Worm (Caenorhabditis elegans): ENCODE results near the gene H20J04.7.

DNA sequence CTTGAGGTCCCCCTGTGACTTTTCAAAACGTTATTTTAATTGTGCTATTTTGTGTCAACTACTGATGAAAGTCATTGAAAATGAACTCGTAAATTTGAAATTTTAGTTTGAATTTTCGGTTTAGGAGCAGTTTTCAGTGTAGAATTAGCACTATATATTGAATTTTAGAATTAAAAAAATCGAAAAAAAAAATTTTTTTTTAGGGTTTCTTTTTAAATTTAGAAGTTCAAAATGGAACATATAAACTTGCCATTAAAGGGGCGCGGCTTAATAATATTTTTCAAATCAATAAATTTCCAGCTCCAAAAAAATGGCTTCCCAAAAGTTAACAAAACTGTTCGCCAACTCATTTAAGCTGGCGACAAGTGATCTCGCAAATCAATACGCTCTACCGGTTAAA is 4.2 kb downstream of the H20J04.7 start, which contains the start of gene H20J04.9:
- no peak for TF ChIP-seq bed-3 (GFP tag; optimal IDR thresholded peaks at IDR 0.05)
- TF ChIP-seq pha-4 (tag; optimal IDR thresholded peaks at IDR 0.05): no peak
- TF ChIP-seq elt-3 (tag; optimal IDR thresholded peaks at IDR 0.05): no peak
- TF ChIP-seq unc-62 (GFP tag; optimal IDR thresholded peaks at IDR 0.05): no peak
- no peak for TF ChIP-seq nhr-237 (tag; optimal IDR thresholded peaks at IDR 0.05)
- no peak for TF ChIP-seq blmp-1 (tag; optimal IDR thresholded peaks at IDR 0.05)
- TF ChIP-seq snpc-4 (tag; optimal IDR thresholded peaks at IDR 0.05): no peak
- no peak for TF ChIP-seq ceh-39 (tag; optimal IDR thresholded peaks at IDR 0.05)
- TF ChIP-seq ces-1 (GFP tag; optimal IDR thresholded peaks at IDR 0.05): no peak
- TF ChIP-seq nhr-12 (tag; optimal IDR thresholded peaks at IDR 0.05): no peak
- no peak for TF ChIP-seq drap-1 (GFP tag; optimal IDR thresholded peaks at IDR 0.05)

Measured in whole organism, mixed stage, embryonic.